Worm (Caenorhabditis elegans) whole organism, late embryonic: Measurements from ENCODE around the gene C34C12.2.

ENCODE experiments used
- C38D4.7 ChIP-seq: fragments of 200-800 bp; sonication (Bioruptor generic); optimal IDR thresholded peaks from 2 replicates; lab custom pipeline; 2018; ENCODE audit warnings: mild to moderate bottlenecking, missing genetic modification characterization, moderate library complexity, missing compliant biosample characterization
- F13H6.1 ChIP-seq: sonication (generic microtip); optimal IDR thresholded peaks from 2 replicates; lab custom pipeline; 2016; ENCODE audit warnings: missing genetic modification characterization, missing compliant biosample characterization
- K09A11.1 ChIP-seq: sonication (generic microtip); optimal IDR thresholded peaks from 2 replicates; lab custom pipeline; 2017; ENCODE audit warnings: antibody characterized with exemption, mild to moderate bottlenecking, missing genetic modification characterization, missing compliant biosample characterization; ENCODE audit not compliant: insufficient read depth
- T23F11.4 ChIP-seq: fragments of 200-800 bp; sonication (Bioruptor generic); optimal IDR thresholded peaks from 2 replicates; lab custom pipeline; 2018; ENCODE audit warnings: mild to moderate bottlenecking, missing genetic modification characterization, missing compliant biosample characterization
- ama-1 ChIP-seq: fragments of 150-350 bp; optimal IDR thresholded peaks from 2 replicates; lab custom pipeline; 2014
- ceh-14 ChIP-seq: sonication (generic microtip); optimal IDR thresholded peaks from 2 replicates; lab custom pipeline; 2016; ENCODE audit warnings: missing genotype, missing genetic modification characterization, missing compliant biosample characterization
- ceh-19 ChIP-seq: fragments of 200-800 bp; sonication (Bioruptor generic); optimal IDR thresholded peaks from 2 replicates; lab custom pipeline; 2018; ENCODE audit warnings: mild to moderate bottlenecking, missing genetic modification characterization, missing compliant biosample characterization
- ceh-2 ChIP-seq: sonication (generic microtip); optimal IDR thresholded peaks from 2 replicates; lab custom pipeline; 2016; ENCODE audit warnings: missing genotype, missing genetic modification characterization, missing compliant biosample characterization
- ceh-30 ChIP-seq: fragments of 150-350 bp; optimal IDR thresholded peaks from 2 replicates; lab custom pipeline; 2014; ENCODE audit warnings: missing biosample characterization, missing genetic modification characterization
- ceh-45 ChIP-seq: fragments of 200-800 bp; sonication (Bioruptor generic); IDR thresholded peaks from 2 replicates; pipeline ENCODE4 v1.3.6; 2022; ENCODE audit warnings: missing genetic modification reagents, missing genetic modification characterization, missing compliant biosample characterization
- ceh-48 ChIP-seq: sonication (generic microtip); optimal IDR thresholded peaks from 2 replicates; lab custom pipeline; 2016; ENCODE audit warnings: missing genetic modification characterization, inconsistent platforms, missing compliant biosample characterization
- ceh-6 ChIP-seq: fragments of 200-800 bp; sonication (Bioruptor generic); optimal IDR thresholded peaks from 2 replicates; lab custom pipeline; 2018; ENCODE audit warnings: mild to moderate bottlenecking, missing genetic modification characterization, missing compliant biosample characterization
- ceh-9 ChIP-seq: sonication (generic microtip); optimal IDR thresholded peaks from 2 replicates; lab custom pipeline; 2016; ENCODE audit warnings: mild to moderate bottlenecking, missing genetic modification characterization, inconsistent platforms, missing compliant biosample characterization
- dmd-4 ChIP-seq: sonication (generic microtip); optimal IDR thresholded peaks from 2 replicates; lab custom pipeline; 2016; ENCODE audit warnings: borderline replicate concordance, missing genetic modification characterization, missing compliant biosample characterization
- elt-2 ChIP-seq: sonication (generic microtip); optimal IDR thresholded peaks from 2 replicates; lab custom pipeline; 2016; ENCODE audit warnings: missing genetic modification reagents, missing genetic modification characterization, missing compliant biosample characterization
- elt-4 ChIP-seq: sonication (generic microtip); optimal IDR thresholded peaks from 2 replicates; lab custom pipeline; 2016; ENCODE audit warnings: missing genetic modification characterization, missing compliant biosample characterization
- ets-4 ChIP-seq: sonication (generic microtip); optimal IDR thresholded peaks from 2 replicates; lab custom pipeline; 2016; ENCODE audit warnings: missing genetic modification characterization, missing compliant biosample characterization
- eyg-1 ChIP-seq: sonication (generic microtip); optimal IDR thresholded peaks from 2 replicates; lab custom pipeline; 2016; ENCODE audit warnings: missing genotype, missing genetic modification characterization, missing compliant biosample characterization
- fkh-6 ChIP-seq: sonication (generic microtip); optimal IDR thresholded peaks from 2 replicates; lab custom pipeline; 2016; ENCODE audit warnings: missing genetic modification characterization, missing compliant biosample characterization
- lim-6 ChIP-seq: sonication (generic microtip); optimal IDR thresholded peaks from 2 replicates; lab custom pipeline; 2016; ENCODE audit warnings: missing genetic modification characterization, missing compliant biosample characterization
- madf-2 ChIP-seq: sonication (generic microtip); optimal IDR thresholded peaks from 2 replicates; lab custom pipeline; 2017; ENCODE audit warnings: missing genetic modification characterization, missing compliant biosample characterization
- nhr-11 ChIP-seq: fragments of 150-350 bp; optimal IDR thresholded peaks from 2 replicates; lab custom pipeline; 2014; ENCODE audit warnings: missing biosample characterization, missing genetic modification characterization
- nhr-232 ChIP-seq: sonication (generic microtip); optimal IDR thresholded peaks from 2 replicates; lab custom pipeline; 2016; ENCODE audit warnings: missing genetic modification characterization, missing compliant biosample characterization
- odd-2 ChIP-seq: sonication (generic microtip); optimal IDR thresholded peaks from 2 replicates; lab custom pipeline; 2017; ENCODE audit warnings: antibody characterized with exemption, mild to moderate bottlenecking, missing genetic modification characterization, missing compliant biosample characterization
- pag-3 ChIP-seq: sonication (generic microtip); optimal IDR thresholded peaks from 2 replicates; lab custom pipeline; 2016; ENCODE audit warnings: missing compliant biosample characterization, missing genetic modification characterization, borderline replicate concordance
- pax-1 ChIP-seq: fragments of 150-350 bp; optimal IDR thresholded peaks from 2 replicates; lab custom pipeline; 2014; ENCODE audit warnings: missing biosample characterization, missing genetic modification characterization
- pha-2 ChIP-seq: sonication (generic microtip); optimal IDR thresholded peaks from 2 replicates; lab custom pipeline; 2017; ENCODE audit warnings: mild to moderate bottlenecking, missing genetic modification characterization, missing compliant biosample characterization
- pqm-1 ChIP-seq: sonication (generic microtip); optimal IDR thresholded peaks from 2 replicates; lab custom pipeline; 2016; ENCODE audit warnings: missing genetic modification characterization, missing compliant biosample characterization
- rnt-1 ChIP-seq: sonication (generic microtip); optimal IDR thresholded peaks from 2 replicates; lab custom pipeline; 2016; ENCODE audit warnings: missing genetic modification characterization, missing compliant biosample characterization
- sox-2 ChIP-seq: fragments of 200-800 bp; sonication (Bioruptor generic); IDR thresholded peaks from 2 replicates; pipeline ENCODE4 v1.3.6; 2022; ENCODE audit warnings: missing genetic modification reagents, missing genetic modification characterization, missing compliant biosample characterization
- syd-9 ChIP-seq: sonication (generic microtip); optimal IDR thresholded peaks from 2 replicates; lab custom pipeline; 2016; ENCODE audit warnings: mild to moderate bottlenecking, missing genetic modification characterization, moderate library complexity, missing compliant biosample characterization
- tbx-7 ChIP-seq: sonication (generic microtip); optimal IDR thresholded peaks from 2 replicates; lab custom pipeline; 2016; ENCODE audit warnings: missing genotype, missing genetic modification characterization, missing compliant biosample characterization
- ttx-3 ChIP-seq: sonication (generic microtip); optimal IDR thresholded peaks from 2 replicates; lab custom pipeline; 2016; ENCODE audit warnings: missing genetic modification reagents, missing genetic modification characterization, missing compliant biosample characterization
- unc-3 ChIP-seq, 2 experiments: fragments of 200-800 bp in 1 of 2; sonication (Bioruptor generic) in 1 of 2; sonication (generic microtip) in 1 of 2; conservative IDR thresholded peaks in 1 of 2; optimal IDR thresholded peaks in 1 of 2; 2 replicates each; pipeline versions ENCODE4 v1.3.6 to Lab custom; 2016 to 2022; ENCODE audit warnings: missing compliant biosample characterization in 2 of 2, missing genetic modification characterization in 2 of 2, missing genetic modification reagents in 1 of 2
- unc-42 ChIP-seq: sonication (generic microtip); optimal IDR thresholded peaks from 2 replicates; lab custom pipeline; 2016; ENCODE audit warnings: missing genotype, missing genetic modification characterization, missing compliant biosample characterization
- zip-5 ChIP-seq: sonication (generic microtip); optimal IDR thresholded peaks from 2 replicates; lab custom pipeline; 2016; ENCODE audit warnings: missing genetic modification characterization, missing compliant biosample characterization

Gene C34C12.2

ce11 chrIII:3484995-3485394, 31.4 kb downstream of the C34C12.2 start:
- no peak for TF ChIP-seq ceh-45
- TF ChIP-seq F13H6.1 = no peak
- no peak for TF ChIP-seq K09A11.1 (tag; lab: Kevin White, UChicago)
- TF ChIP-seq ceh-6 (GFP tag; lab: Kevin White, UChicago) = no peak
- no peak for TF ChIP-seq eyg-1 (tag; lab: Kevin White, UChicago)
- no peak for TF ChIP-seq C38D4.7
- no peak for TF ChIP-seq pax-1

ce11 chrIII:3486055-3486454, 32.5 kb downstream of the C34C12.2 start:
- TF ChIP-seq T23F11.4 (no peak), syd-9 (tag; lab: Kevin White, UChicago) (no peak), pha-2 (tag; lab: Kevin White, UChicago) (no peak), eyg-1 (tag; lab: Kevin White, UChicago) (no peak), sox-2 (GFP tag; lab: Robert Waterston, UW) (no peak), ceh-30 (tag; lab: Kevin White, UChicago) (no peak), C38D4.7 (no peak), ama-1 (lab: Kevin White, UChicago) (no peak)

ce11 chrIII:3487133-3487532, 33.5 kb downstream of the C34C12.2 start:
- no peak for TF ChIP-seq pqm-1 (tag; lab: Kevin White, UChicago)
- no peak for TF ChIP-seq nhr-232 (tag; lab: Kevin White, UChicago)
- TF ChIP-seq ceh-14 (tag; lab: Kevin White, UChicago) = no peak
- TF ChIP-seq ets-4 (tag; lab: Kevin White, UChicago) = no peak
- no peak for TF ChIP-seq unc-3 (GFP tag; conservative IDR thresholded peaks at IDR 0.05; lab: Robert Waterston, UW)
- no peak for TF ChIP-seq unc-3 (tag; optimal IDR thresholded peaks at IDR 0.05; lab: Kevin White, UChicago)
- TF ChIP-seq ceh-45 = no peak
- TF ChIP-seq ceh-2 = no peak
- TF ChIP-seq K09A11.1 (tag; lab: Kevin White, UChicago) = no peak
- no peak for TF ChIP-seq fkh-6 (tag; lab: Kevin White, UChicago)
- no peak for TF ChIP-seq nhr-11 (tag; lab: Kevin White, UChicago)
- no peak for TF ChIP-seq ceh-19 (GFP tag; lab: Kevin White, UChicago)

ce11 chrIII:3488224-3488623, 34.6 kb downstream of the C34C12.2 start, which contains the start of gene C34C12.7:
C34C12.7 (minus strand) TSS chrIII:3488341.
- TF ChIP-seq lim-6 (tag; lab: Kevin White, UChicago) = no peak
- TF ChIP-seq dmd-4 = no peak
- TF ChIP-seq elt-4 (tag; lab: Kevin White, UChicago) = no peak
- no peak for TF ChIP-seq pag-3 (tag; lab: Kevin White, UChicago)
- TF ChIP-seq sox-2 (GFP tag; lab: Robert Waterston, UW) = no peak
- no peak for TF ChIP-seq odd-2 (tag; lab: Kevin White, UChicago)
- no peak for TF ChIP-seq ceh-48 (tag; lab: Kevin White, UChicago)
- no peak for TF ChIP-seq ceh-9 (tag; lab: Kevin White, UChicago)
- TF ChIP-seq zip-5 (tag; lab: Kevin White, UChicago) = no peak
- no peak for TF ChIP-seq eyg-1 (tag; lab: Kevin White, UChicago)
- TF ChIP-seq fkh-6 (tag; lab: Kevin White, UChicago) = no peak
- TF ChIP-seq madf-2 (tag; lab: Kevin White, UChicago) = no peak
- TF ChIP-seq unc-42 (tag; lab: Kevin White, UChicago) = no peak
- TF ChIP-seq tbx-7 = no peak
- TF ChIP-seq elt-2 (tag; lab: Kevin White, UChicago) = no peak
- TF ChIP-seq ttx-3 (tag; lab: Kevin White, UChicago) = no peak
- TF ChIP-seq pqm-1 (tag; lab: Kevin White, UChicago) = no peak
- no peak for TF ChIP-seq rnt-1
